Worm (Caenorhabditis elegans) whole organism, L4 larva: ENCODE data around the gene R02F2.5.

Source experiments
- D1046.2 ChIP-seq: fragments of 200-800 bp; sonication (Bioruptor generic); IDR thresholded peaks from 2 replicates; pipeline ENCODE4 v1.3.6; 2022; ENCODE audit warnings: missing genetic modification characterization, missing compliant biosample characterization
- R02D3.7 ChIP-seq: fragments of 150-350 bp; sonication (generic microtip); optimal IDR thresholded peaks from 3 replicates; lab custom pipeline; 2014; ENCODE audit warnings: missing biosample characterization, missing genetic modification characterization
- T26A8.4 ChIP-seq: fragments of 200-800 bp; sonication (Bioruptor generic); IDR thresholded peaks from 2 replicates; pipeline ENCODE4 v1.3.6; 2022; ENCODE audit warnings: missing genetic modification characterization, missing compliant biosample characterization
- Y105C5A.15 ChIP-seq: fragments of 200-800 bp; sonication (Bioruptor generic); IDR thresholded peaks from 2 replicates; pipeline ENCODE4 v1.3.6; 2022; ENCODE audit warnings: missing genetic modification characterization, missing compliant biosample characterization
- aha-1 ChIP-seq: fragments of 150-350 bp; peaks from one replicate; lab custom pipeline; 2014; ENCODE audit warnings: missing biosample characterization, missing genetic modification characterization
- ama-1 ChIP-seq: fragments of 150-350 bp; optimal IDR thresholded peaks from 2 replicates; lab custom pipeline; 2014; ENCODE audit warnings: inconsistent platforms, mixed read lengths
- ces-1 ChIP-seq: fragments of 150-350 bp; sonication (generic microtip); optimal IDR thresholded peaks from 4 replicates; lab custom pipeline; 2014; ENCODE audit warnings: missing biosample characterization, missing genetic modification reagents, missing genetic modification characterization
- daf-12 ChIP-seq: fragments of 150-350 bp; optimal IDR thresholded peaks from 2 replicates; lab custom pipeline; 2014; ENCODE audit warnings: missing biosample characterization, missing genetic modification reagents, missing genetic modification characterization
- daf-16 ChIP-seq, 3 experiments: sonication (generic microtip); optimal IDR thresholded peaks; 2 replicates each; lab custom pipeline; 2016 to 2017; ENCODE audit warnings: missing genetic modification characterization in 3 of 3, missing genetic modification reagents in 3 of 3, mild to moderate bottlenecking in 2 of 3, missing compliant biosample characterization in 2 of 3, missing biosample characterization in 1 of 3, moderate library complexity in 1 of 3
- daf-8 ChIP-seq: fragments of 200-800 bp; sonication (Bioruptor generic); IDR thresholded peaks from 2 replicates; pipeline ENCODE4 v1.3.6; 2022; ENCODE audit warnings: missing genetic modification characterization, missing compliant biosample characterization
- dmd-6 ChIP-seq: fragments of 200-800 bp; sonication (Bioruptor generic); IDR thresholded peaks from 2 replicates; pipeline ENCODE4 v1.3.6; 2022; ENCODE audit warnings: missing genetic modification reagents, missing genetic modification characterization, missing compliant biosample characterization
- dmd-8 ChIP-seq: fragments of 200-800 bp; sonication (Bioruptor generic); IDR thresholded peaks from 2 replicates; pipeline ENCODE4 v1.3.6; 2022; ENCODE audit warnings: missing genetic modification characterization, missing compliant biosample characterization
- dpl-1 ChIP-seq: fragments of 150-350 bp; optimal IDR thresholded peaks from 2 replicates; lab custom pipeline; 2014; ENCODE audit warnings: missing biosample characterization, missing genetic modification reagents, missing genetic modification characterization
- dve-1 ChIP-seq: sonication (generic microtip); optimal IDR thresholded peaks from 2 replicates; lab custom pipeline; 2017; ENCODE audit warnings: antibody characterized with exemption, mild to moderate bottlenecking, missing genetic modification characterization, missing compliant biosample characterization; ENCODE audit not compliant: insufficient read depth
- fkh-10 ChIP-seq: fragments of 150-350 bp; optimal IDR thresholded peaks from 2 replicates; lab custom pipeline; 2014; ENCODE audit warnings: missing biosample characterization, missing genetic modification reagents, missing genetic modification characterization
- gei-8 ChIP-seq: fragments of 200-800 bp; sonication (Bioruptor generic); optimal IDR thresholded peaks from 2 replicates; lab custom pipeline; 2018; ENCODE audit warnings: mild to moderate bottlenecking, missing genetic modification characterization, missing compliant biosample characterization
- hif-1 ChIP-seq, 2 experiments: sonication (generic microtip); optimal IDR thresholded peaks; 2 replicates each; lab custom pipeline; 2016 to 2017; ENCODE audit warnings: missing compliant biosample characterization in 2 of 2, missing genetic modification characterization in 2 of 2, missing genetic modification reagents in 2 of 2, missing genotype in 2 of 2, mild to moderate bottlenecking in 1 of 2
- hlh-11 ChIP-seq: fragments of 200-800 bp; sonication (Bioruptor generic); optimal IDR thresholded peaks from 2 replicates; lab custom pipeline; 2018; ENCODE audit warnings: mild to moderate bottlenecking, missing genetic modification characterization, missing compliant biosample characterization
- hlh-30 ChIP-seq: sonication (generic microtip); optimal IDR thresholded peaks from 2 replicates; lab custom pipeline; 2017; ENCODE audit warnings: antibody characterized with exemption, mild to moderate bottlenecking, missing genetic modification characterization, missing compliant biosample characterization; ENCODE audit not compliant: insufficient read depth
- hmg-1.1 ChIP-seq: fragments of 200-800 bp; sonication (Bioruptor generic); IDR thresholded peaks from 2 replicates; pipeline ENCODE4 v1.3.6; 2022; ENCODE audit warnings: missing genetic modification reagents, missing genetic modification characterization, missing compliant biosample characterization
- jun-1 ChIP-seq: fragments of 150-350 bp; optimal IDR thresholded peaks from 2 replicates; lab custom pipeline; 2014; ENCODE audit warnings: missing biosample characterization, missing genetic modification reagents, missing genetic modification characterization
- lin-13 ChIP-seq: fragments of 150-350 bp; optimal IDR thresholded peaks from 2 replicates; lab custom pipeline; 2014; ENCODE audit warnings: missing biosample characterization, missing genetic modification reagents, missing genetic modification characterization
- lin-15B ChIP-seq: fragments of 150-350 bp; sonication (generic microtip); optimal IDR thresholded peaks from 3 replicates; lab custom pipeline; 2014; ENCODE audit warnings: missing biosample characterization, missing genetic modification characterization
- lin-39 ChIP-seq: fragments of 150-350 bp; optimal IDR thresholded peaks from 2 replicates; lab custom pipeline; 2014; ENCODE audit warnings: missing biosample characterization, missing genetic modification reagents, missing genetic modification characterization
- lsy-2 ChIP-seq, 2 experiments: fragments of 150-350 bp in 1 of 2; sonication (generic microtip) in 1 of 2; optimal IDR thresholded peaks; 2 replicates each; lab custom pipeline; 2014 to 2017; ENCODE audit warnings: missing biosample characterization in 2 of 2, missing genetic modification characterization in 2 of 2
- mdl-1 ChIP-seq, 2 experiments: fragments of 150-350 bp in 1 of 2; sonication (generic microtip) in 1 of 2; optimal IDR thresholded peaks; 2 replicates each; lab custom pipeline; 2014 to 2017; ENCODE audit warnings: missing biosample characterization in 2 of 2, missing genetic modification characterization in 2 of 2
- mdt-29 ChIP-seq: fragments of 200-800 bp; sonication (Bioruptor generic); IDR thresholded peaks from 2 replicates; pipeline ENCODE4 v1.3.6; 2022; ENCODE audit warnings: missing genetic modification reagents, missing genetic modification characterization, missing compliant biosample characterization
- mep-1 ChIP-seq: fragments of 150-350 bp; sonication (generic microtip); optimal IDR thresholded peaks from 3 replicates; lab custom pipeline; 2014; ENCODE audit warnings: missing biosample characterization, missing genetic modification characterization
- mxl-3 ChIP-seq: fragments of 200-800 bp; sonication (Bioruptor generic); optimal IDR thresholded peaks from 2 replicates; lab custom pipeline; 2018; ENCODE audit warnings: mild to moderate bottlenecking, missing genetic modification characterization, missing compliant biosample characterization
- nhr-10 ChIP-seq: fragments of 150-350 bp; optimal IDR thresholded peaks from 2 replicates; lab custom pipeline; 2014; ENCODE audit warnings: missing biosample characterization, missing genetic modification characterization
- nhr-102 ChIP-seq: sonication (generic microtip); optimal IDR thresholded peaks from 2 replicates; lab custom pipeline; 2016; ENCODE audit warnings: mild to moderate bottlenecking, missing genetic modification characterization, moderate library complexity, missing compliant biosample characterization
- nhr-11 ChIP-seq: fragments of 150-350 bp; optimal IDR thresholded peaks from 2 replicates; lab custom pipeline; 2014; ENCODE audit warnings: missing biosample characterization, missing genetic modification characterization
- nhr-25 ChIP-seq: sonication (generic microtip); optimal IDR thresholded peaks from 2 replicates; lab custom pipeline; 2017; ENCODE audit warnings: missing genetic modification characterization, mild to moderate bottlenecking, missing compliant biosample characterization, antibody characterized with exemption, moderate library complexity, borderline replicate concordance; ENCODE audit not compliant: insufficient read depth
- nhr-28 ChIP-seq: fragments of 150-350 bp; optimal IDR thresholded peaks from 2 replicates; lab custom pipeline; 2014; ENCODE audit warnings: missing biosample characterization, missing genetic modification characterization
- nhr-41 ChIP-seq: fragments of 200-800 bp; sonication (Bioruptor generic); IDR thresholded peaks from 2 replicates; pipeline ENCODE4 v1.3.6; 2022; ENCODE audit warnings: missing genetic modification reagents, missing genetic modification characterization, missing compliant biosample characterization
- nhr-6 ChIP-seq: fragments of 150-350 bp; optimal IDR thresholded peaks from 2 replicates; lab custom pipeline; 2014; ENCODE audit warnings: missing biosample characterization, missing genetic modification characterization
- php-3 ChIP-seq: fragments of 200-800 bp; sonication (Bioruptor generic); IDR thresholded peaks from 2 replicates; pipeline ENCODE4 v1.3.6; 2022; ENCODE audit warnings: missing genetic modification reagents, missing genetic modification characterization, missing compliant biosample characterization
- pqm-1 ChIP-seq: sonication (generic microtip); optimal IDR thresholded peaks from 2 replicates; lab custom pipeline; 2017; ENCODE audit warnings: missing biosample characterization, missing genetic modification characterization
- rbr-2 ChIP-seq: sonication (generic microtip); optimal IDR thresholded peaks from 2 replicates; lab custom pipeline; 2016; ENCODE audit warnings: missing genotype, missing genetic modification characterization, missing compliant biosample characterization
- set-16 ChIP-seq: fragments of 200-800 bp; sonication (Bioruptor generic); IDR thresholded peaks from 2 replicates; pipeline ENCODE4 v1.3.6; 2022; ENCODE audit warnings: missing genetic modification reagents, missing genetic modification characterization, missing compliant biosample characterization
- snpc-4 ChIP-seq: fragments of 150-350 bp; optimal IDR thresholded peaks from 2 replicates; lab custom pipeline; 2014; ENCODE audit warnings: missing biosample characterization, missing genetic modification characterization
- tag-97 ChIP-seq: fragments of 200-800 bp; sonication (Bioruptor generic); IDR thresholded peaks from 2 replicates; pipeline ENCODE4 v1.3.6; 2022; ENCODE audit warnings: missing genetic modification characterization, missing compliant biosample characterization
- tra-1 ChIP-seq: fragments of 200-800 bp; sonication (Bioruptor generic); IDR thresholded peaks from 2 replicates; pipeline ENCODE4 v1.3.6; 2022; ENCODE audit warnings: missing genetic modification reagents, missing genetic modification characterization, missing compliant biosample characterization
- unc-62 ChIP-seq, 3 experiments: fragments of 150-350 bp in 1 of 3; sonication (generic microtip); optimal IDR thresholded peaks in 2 of 3; peaks in 1 of 3; 1 replicate in 1 of 3; 2 replicates in 2 of 3; lab custom pipeline; 2014 to 2017; ENCODE audit warnings: missing biosample characterization in 3 of 3, missing genetic modification characterization in 3 of 3, missing genetic modification reagents in 3 of 3, missing genotype in 1 of 3
- zag-1 ChIP-seq: fragments of 150-350 bp; optimal IDR thresholded peaks from 2 replicates; lab custom pipeline; 2014; ENCODE audit warnings: missing biosample characterization, missing genetic modification characterization
- zfp-3 ChIP-seq: fragments of 200-800 bp; sonication (Bioruptor generic); conservative IDR thresholded peaks from 2 replicates; pipeline ENCODE4 v1.3.6; 2022; ENCODE audit warnings: missing genetic modification reagents, missing genetic modification characterization, missing compliant biosample characterization
- zip-2 ChIP-seq: fragments of 150-350 bp; optimal IDR thresholded peaks from 2 replicates; lab custom pipeline; 2014; ENCODE audit warnings: missing biosample characterization, missing genetic modification characterization
- ztf-11 ChIP-seq: fragments of 150-350 bp; optimal IDR thresholded peaks from 2 replicates; lab custom pipeline; 2014; ENCODE audit warnings: missing biosample characterization, missing genetic modification characterization
- ztf-7 ChIP-seq: fragments of 150-350 bp; optimal IDR thresholded peaks from 2 replicates; lab custom pipeline; 2014; ENCODE audit warnings: missing biosample characterization, missing genetic modification characterization

The R02F2.5 gene

DNA sequence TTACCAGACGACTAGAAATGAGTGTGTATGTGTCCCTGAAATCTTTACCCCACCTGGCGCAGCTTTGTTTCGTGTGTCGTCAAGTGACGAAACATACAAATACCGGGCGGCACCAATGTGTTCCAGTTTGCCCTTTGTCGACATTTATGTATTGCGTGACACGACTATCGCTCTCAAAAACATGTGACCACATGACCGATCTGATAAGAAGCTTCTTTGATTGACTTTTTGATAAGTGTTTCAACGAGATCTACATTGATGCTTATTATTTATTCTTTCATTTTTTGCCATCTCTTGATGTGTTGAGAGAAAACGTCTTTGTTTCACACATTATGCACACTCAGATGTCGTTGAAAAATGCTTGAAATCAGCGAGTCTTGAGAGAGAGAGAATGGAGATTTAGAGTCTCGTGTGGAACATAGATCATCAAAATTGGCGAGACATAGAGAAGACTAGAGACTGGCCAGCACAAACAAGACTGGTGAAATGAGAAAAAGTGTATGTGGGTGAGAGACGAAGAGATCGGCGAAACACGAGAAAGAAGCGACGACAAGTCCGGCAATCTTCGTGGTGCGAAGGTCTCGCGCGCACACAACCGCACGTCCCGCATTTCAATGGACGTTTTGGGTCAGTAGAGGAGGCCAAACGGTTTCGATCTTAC, 23.9 kb downstream of the R02F2.5 start:
- TF ChIP-seq lin-39 (tag; lab: Kevin White, UChicago) (peak; percentile 27), jun-1 (tag; lab: Kevin White, UChicago) (no peak), hmg-1.1 (GFP tag; lab: Robert Waterston, UW) (peak; percentile 49; the same call in 1 of the 2 replicates), unc-62 (GFP tag; optimal IDR thresholded peaks at IDR 0.05 in 1 of 2; lab: Kevin White, UChicago) (peak; percentile 8 to 74), unc-62 (tag; optimal IDR thresholded peaks at IDR 0.05; lab: Kevin White, UChicago) (no peak), daf-12 (tag; lab: Kevin White, UChicago) (no peak), dmd-6 (peak; percentile 76), php-3 (GFP tag; lab: Robert Waterston, UW) (peak; percentile 79), ztf-11 (tag; lab: Kevin White, UChicago) (no peak), tra-1 (GFP tag; lab: Robert Waterston, UW) (peak; percentile 33; the same call in 1 of the 2 replicates), pqm-1 (tag; lab: Kevin White, UChicago) (peak; percentile 74), nhr-28 (peak; percentile 67), set-16 (GFP tag; lab: Robert Waterston, UW) (peak; percentile 43; the same call in 1 of the 2 replicates), hif-1 (tag; optimal IDR thresholded peaks at IDR 0.05; lab: Kevin White, UChicago) (peak in 1 of 2 experiments; percentile 48), lin-15B (tag; lab: Kevin White, UChicago) (no peak), mdt-29 (GFP tag; lab: Robert Waterston, UW) (peak; percentile 57; the same call in 1 of the 2 replicates), dpl-1 (peak; percentile 15), R02D3.7 (no peak), tag-97 (no peak), ces-1 (GFP tag; lab: Kevin White, UChicago) (no peak), mxl-3 (GFP tag; lab: Kevin White, UChicago) (peak; percentile 58), rbr-2 (peak; percentile 4), nhr-6 (tag; lab: Kevin White, UChicago) (peak; percentile 32), hlh-30 (tag; lab: Kevin White, UChicago) (peak; percentile 91), nhr-41 (0 out of 2 replicates have a peak, but pooled peaks have one; percentile 30), hlh-11 (peak; percentile 94), daf-16 (GFP tag; optimal IDR thresholded peaks at IDR 0.05; lab: Kevin White, UChicago) (no peak), daf-16 (tag; optimal IDR thresholded peaks at IDR 0.05; lab: Kevin White, UChicago) (peak; percentile 83), ama-1 (lab: Kevin White, UChicago) (peak; percentile 77), aha-1 (tag; lab: Kevin White, UChicago) (peak; percentile 98), nhr-102 (peak; percentile 42), ztf-7 (tag; lab: Kevin White, UChicago) (peak; percentile 93), Y105C5A.15 (GFP tag; lab: Robert Waterston, UW) (no peak), lsy-2 (tag; optimal IDR thresholded peaks at IDR 0.05; lab: Kevin White, UChicago) (peak; percentile 57 to 63), zip-2 (tag; lab: Kevin White, UChicago) (no peak), snpc-4 (tag; lab: Kevin White, UChicago) (no peak), D1046.2 (GFP tag; lab: Robert Waterston, UW) (no peak), daf-8 (GFP tag; lab: Robert Waterston, UW) (no peak), nhr-10 (tag; lab: Kevin White, UChicago) (peak; percentile 65), gei-8 (GFP tag; lab: Kevin White, UChicago) (no peak), nhr-11 (tag; lab: Kevin White, UChicago) (peak; percentile 46), mep-1 (tag; lab: Kevin White, UChicago) (peak; percentile 49), nhr-25 (tag; lab: Kevin White, UChicago) (peak; percentile 57), T26A8.4 (GFP tag; lab: Robert Waterston, UW) (no peak; the same call in 1 of the 2 replicates), mdl-1 (tag; optimal IDR thresholded peaks at IDR 0.05; lab: Kevin White, UChicago) (peak; percentile 7 to 83), zfp-3 (0 out of 2 replicates have a peak, but pooled peaks have one; percentile 30), lin-13 (GFP tag; lab: Kevin White, UChicago) (no peak), zag-1 (tag; lab: Kevin White, UChicago) (no peak), dve-1 (tag; lab: Kevin White, UChicago) (peak; percentile 92), dmd-8 (GFP tag; lab: Robert Waterston, UW) (no peak), fkh-10 (GFP tag; lab: Kevin White, UChicago) (peak; percentile 46)
